Worm (Caenorhabditis elegans): Measurements from ENCODE around the gene ccf-1.

ccf-1 gene

DNA sequence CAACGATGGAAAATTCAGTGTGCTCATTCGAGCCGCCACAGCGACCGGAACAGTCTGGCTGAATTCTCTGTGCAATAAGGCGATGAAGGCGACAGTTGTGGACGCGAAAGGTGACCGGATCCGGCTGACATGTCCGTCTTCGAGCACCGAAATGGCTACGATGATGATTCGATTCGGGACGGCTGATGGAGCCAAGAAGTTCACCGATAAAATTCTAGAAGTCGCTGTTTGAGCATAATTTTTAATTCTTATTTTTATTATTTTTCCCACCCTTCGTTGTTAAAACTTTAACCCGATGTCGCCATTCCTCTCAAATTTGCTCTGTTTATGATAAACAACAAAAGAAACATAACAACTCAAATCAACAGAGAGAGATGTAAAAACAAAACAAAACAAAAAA is 2.5 kb downstream of the ccf-1 start:
- TF ChIP-seq blmp-1 (tag; optimal IDR thresholded peaks at IDR 0.05), result no peak
- no peak for TF ChIP-seq fkh-10 (GFP tag; optimal IDR thresholded peaks at IDR 0.05)
- TF ChIP-seq fos-1 (tag; optimal IDR thresholded peaks at IDR 0.05), result no peak
- no peak for TF ChIP-seq tlp-1 (tag; optimal IDR thresholded peaks at IDR 0.05)
- TF ChIP-seq unc-130 (tag; optimal IDR thresholded peaks at IDR 0.05), result no peak
- TF ChIP-seq ceh-63 (GFP tag; optimal IDR thresholded peaks at IDR 0.05), result no peak
- TF ChIP-seq unc-98 (GFP tag; IDR thresholded peaks at IDR 0.05), result no peak
- TF ChIP-seq ceh-88 (GFP tag; IDR thresholded peaks at IDR 0.05), result no peak
- no peak for TF ChIP-seq sox-4 (tag; optimal IDR thresholded peaks at IDR 0.05)
- TF ChIP-seq fkh-8 (tag; optimal IDR thresholded peaks at IDR 0.05), result no peak
- no peak for TF ChIP-seq aha-1 (tag; optimal IDR thresholded peaks at IDR 0.05)
- no peak for TF ChIP-seq dsc-1 (tag; optimal IDR thresholded peaks at IDR 0.05)
- TF ChIP-seq pax-3 (tag; optimal IDR thresholded peaks at IDR 0.05), result no peak
- TF ChIP-seq C34B4.2 (tag; optimal IDR thresholded peaks at IDR 0.05), result no peak
- no peak for TF ChIP-seq mab-9 (GFP tag; IDR thresholded peaks at IDR 0.05)
- no peak for TF ChIP-seq skn-1 (tag; optimal IDR thresholded peaks at IDR 0.05)
- TF ChIP-seq tbx-2 (tag; optimal IDR thresholded peaks at IDR 0.05), result no peak
- TF ChIP-seq lin-14 (GFP tag; optimal IDR thresholded peaks at IDR 0.05), result no peak
- TF ChIP-seq pag-3 (tag; optimal IDR thresholded peaks at IDR 0.05; ENCODE audit: borderline replicate concordance, insufficient read depth), result no peak
- TF ChIP-seq rnt-1 (tag; optimal IDR thresholded peaks at IDR 0.05), result no peak

DNA sequence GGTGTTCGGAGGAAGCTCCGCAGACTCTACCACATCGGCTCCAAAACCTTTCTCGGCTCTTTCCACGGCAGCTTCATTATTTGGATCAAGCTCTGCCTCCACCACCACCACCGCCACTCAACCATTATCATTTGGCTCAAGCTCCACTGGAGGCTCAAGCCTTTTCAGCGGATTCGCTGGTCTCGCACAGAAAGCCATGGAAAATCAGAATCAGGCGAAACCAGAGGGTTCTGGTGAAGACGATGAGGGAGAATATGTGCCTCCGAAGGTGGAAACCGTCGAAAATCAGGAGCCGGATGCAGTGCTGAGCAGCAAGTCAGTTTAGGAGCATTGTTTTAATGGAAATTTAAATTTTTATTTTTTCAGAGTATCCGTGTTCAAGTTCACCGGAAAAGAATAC is 2.9 kb downstream of the ccf-1 start:
- TF ChIP-seq lsy-2 (tag; optimal IDR thresholded peaks at IDR 0.05) (no peak), sup-37 (GFP tag; optimal IDR thresholded peaks at IDR 0.05) (no peak), ceh-88 (GFP tag; IDR thresholded peaks at IDR 0.05) (no peak), alr-1 (tag; optimal IDR thresholded peaks at IDR 0.05; ENCODE audit: borderline replicate concordance) (no peak), unc-62 (GFP tag; optimal IDR thresholded peaks at IDR 0.05) (no peak), ceh-90 (tag; optimal IDR thresholded peaks at IDR 0.05) (no peak), C16A3.4 (tag; optimal IDR thresholded peaks at IDR 0.05) (no peak), unc-86 (tag; optimal IDR thresholded peaks at IDR 0.05) (no peak), snu-23 (GFP tag; optimal IDR thresholded peaks at IDR 0.05) (no peak), nhr-19 (GFP tag; conservative IDR thresholded peaks at IDR 0.05) (no peak), dpl-1 (GFP tag; optimal IDR thresholded peaks at IDR 0.05) (no peak)

DNA sequence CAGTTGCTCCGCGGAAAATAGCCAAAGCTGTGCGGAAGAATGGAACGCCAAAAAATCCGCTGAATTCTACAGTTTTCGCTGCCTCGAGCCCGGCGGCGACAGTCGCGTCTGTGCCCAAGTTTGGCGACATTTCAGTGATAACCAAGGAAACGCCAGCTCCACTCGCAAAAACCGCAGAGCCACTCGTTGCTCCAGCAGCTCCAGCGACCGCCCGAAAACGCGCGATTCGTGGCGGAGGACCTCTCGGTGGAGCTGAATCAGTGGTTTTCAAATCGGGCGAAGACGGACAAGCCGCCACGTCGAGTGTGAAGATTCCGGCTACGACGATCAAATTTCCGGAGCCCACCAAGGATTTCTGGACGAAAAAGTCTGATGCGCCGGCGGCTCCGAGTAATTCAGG is 3.8 kb downstream of the ccf-1 start:
- TF ChIP-seq nhr-28 (tag; optimal IDR thresholded peaks at IDR 0.05), result no peak
- TF ChIP-seq nhr-19 (GFP tag; conservative IDR thresholded peaks at IDR 0.05), result no peak
- no peak for TF ChIP-seq nhr-47 (tag; optimal IDR thresholded peaks at IDR 0.05)
- TF ChIP-seq unc-86 (tag; optimal IDR thresholded peaks at IDR 0.05), result no peak
- no peak for TF ChIP-seq unc-62 (GFP tag; optimal IDR thresholded peaks at IDR 0.05)
- no peak for TF ChIP-seq blmp-1 (tag; optimal IDR thresholded peaks at IDR 0.05)
- TF ChIP-seq skn-1 (tag; optimal IDR thresholded peaks at IDR 0.05), result no peak
- TF ChIP-seq fkh-10 (GFP tag; optimal IDR thresholded peaks at IDR 0.05), result no peak
- TF ChIP-seq snu-23 (GFP tag; optimal IDR thresholded peaks at IDR 0.05), result no peak
- no peak for TF ChIP-seq C34B4.2 (tag; optimal IDR thresholded peaks at IDR 0.05)
- no peak for TF ChIP-seq elt-2 (tag; optimal IDR thresholded peaks at IDR 0.05)
- TF ChIP-seq nhr-85 (tag), result no peak
- no peak for TF ChIP-seq ama-1 (optimal IDR thresholded peaks at IDR 0.05)
- no peak for TF ChIP-seq lsy-2 (tag; optimal IDR thresholded peaks at IDR 0.05)
- TF ChIP-seq nhr-20 (tag; optimal IDR thresholded peaks at IDR 0.05), result no peak
- TF ChIP-seq nhr-90 (tag; optimal IDR thresholded peaks at IDR 0.05; ENCODE audit: poor library complexity), result no peak

DNA sequence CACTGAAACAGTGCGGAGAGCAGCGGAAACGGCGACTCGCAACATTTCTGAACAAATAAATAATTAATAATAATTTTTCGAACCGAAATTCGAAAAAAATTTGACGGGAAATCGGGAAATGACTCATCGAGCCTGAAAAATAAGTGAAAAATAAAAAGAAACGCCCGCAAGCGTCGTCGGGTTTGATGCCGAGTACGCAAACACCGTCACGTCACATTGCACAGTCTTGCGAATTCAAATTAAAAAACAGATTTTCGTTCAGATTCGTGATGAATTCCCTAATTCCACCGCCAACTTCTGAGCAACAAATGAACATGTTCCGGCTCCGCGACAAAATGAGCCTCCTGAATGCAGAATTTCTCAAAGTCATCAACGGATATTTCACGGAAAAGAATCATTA is 4.4 kb downstream of the ccf-1 start, which contains the start of the genes ndab-1 and npp-16:
Gene ndab-1 (minus strand): TSS at position 47 of the 400 bp plus-strand sequence.
Gene npp-16 (plus strand): TSS at position 263 of the 400 bp plus-strand sequence.
- TF ChIP-seq dsc-1 (tag; optimal IDR thresholded peaks at IDR 0.05), result peak; percentile 47
- TF ChIP-seq nhr-19 (GFP tag; conservative IDR thresholded peaks at IDR 0.05), result peak; percentile 38; the same call in 1 of the 2 replicates
- no peak for TF ChIP-seq nhr-71 (tag; optimal IDR thresholded peaks at IDR 0.05)
- no peak for TF ChIP-seq C34B4.2 (tag; optimal IDR thresholded peaks at IDR 0.05)
- TF ChIP-seq sptf-1 (tag; optimal IDR thresholded peaks at IDR 0.05), result no peak
- no peak for TF ChIP-seq unc-62 (GFP tag; optimal IDR thresholded peaks at IDR 0.05)
- TF ChIP-seq elt-2 (tag; optimal IDR thresholded peaks at IDR 0.05), result no peak
- TF ChIP-seq fkh-4 (tag; optimal IDR thresholded peaks at IDR 0.05; ENCODE audit: borderline replicate concordance), result no peak
- TF ChIP-seq dpl-1 (GFP tag; optimal IDR thresholded peaks at IDR 0.05), result peak; percentile 31 to 63 (median 52)
- no peak for TF ChIP-seq zip-4 (GFP tag; optimal IDR thresholded peaks at IDR 0.05)
- no peak for TF ChIP-seq pag-3 (tag; optimal IDR thresholded peaks at IDR 0.05; ENCODE audit: borderline replicate concordance, insufficient read depth)
- TF ChIP-seq C16A3.4 (tag; optimal IDR thresholded peaks at IDR 0.05), result no peak
- no peak for TF ChIP-seq nhr-85 (tag)
- no peak for TF ChIP-seq mef-2 (tag; optimal IDR thresholded peaks at IDR 0.05)
- peak; percentile 53 for TF ChIP-seq snu-23 (GFP tag; optimal IDR thresholded peaks at IDR 0.05)
- no peak for TF ChIP-seq lin-39 (tag; optimal IDR thresholded peaks at IDR 0.05)
- peak; percentile 51 for TF ChIP-seq nhr-47 (tag; optimal IDR thresholded peaks at IDR 0.05)
- TF ChIP-seq grh-1 (GFP tag; IDR thresholded peaks at IDR 0.05), result no peak
- peak; percentile 75 for TF ChIP-seq unc-130 (tag; optimal IDR thresholded peaks at IDR 0.05)
- no peak for TF ChIP-seq fkh-8 (tag; optimal IDR thresholded peaks at IDR 0.05)
- TF ChIP-seq unc-30 (tag; optimal IDR thresholded peaks at IDR 0.05), result no peak
- TF ChIP-seq nhr-11 (tag; optimal IDR thresholded peaks at IDR 0.05), result no peak
- TF ChIP-seq lin-14 (GFP tag; optimal IDR thresholded peaks at IDR 0.05), result no peak
- TF ChIP-seq nhr-90 (tag; optimal IDR thresholded peaks at IDR 0.05; ENCODE audit: poor library complexity), result peak; percentile 22

Data from whole organism, L1 larva.